Worm (Caenorhabditis elegans): Measurements from ENCODE around the gene Y9C2UA.1.

The Y9C2UA.1 gene

DNA sequence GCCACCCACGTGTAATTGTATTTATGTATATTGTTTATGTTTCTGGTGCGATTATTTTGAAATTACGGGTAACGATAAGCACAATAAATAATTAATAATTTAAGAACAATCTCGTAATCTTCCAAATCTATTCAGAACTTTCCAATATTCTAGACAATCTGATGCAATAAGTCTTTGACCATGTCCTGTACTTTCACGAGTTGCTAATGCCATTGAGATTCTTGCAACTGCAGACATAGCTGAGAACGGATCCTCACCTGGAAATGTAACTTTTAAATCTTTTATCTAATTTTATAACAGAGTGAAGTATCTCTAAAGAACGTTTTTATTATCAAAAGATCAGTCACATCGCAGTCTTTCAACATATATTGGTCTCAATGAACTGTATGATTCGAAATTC lies 23.9 kb downstream of the Y9C2UA.1 start:
- TF ChIP-seq nhr-84 (tag; optimal IDR thresholded peaks at IDR 0.05) (no peak), ets-5 (GFP tag; IDR thresholded peaks at IDR 0.05) (no peak), hlh-17 (GFP tag; optimal IDR thresholded peaks at IDR 0.05; ENCODE audit: borderline replicate concordance) (no peak), sox-4 (tag; optimal IDR thresholded peaks at IDR 0.05) (no peak), nhr-90 (tag; optimal IDR thresholded peaks at IDR 0.05; ENCODE audit: poor library complexity) (no peak), nhr-28 (tag; optimal IDR thresholded peaks at IDR 0.05) (no peak), lin-35 (GFP tag; optimal IDR thresholded peaks at IDR 0.05) (no peak), unc-62 (GFP tag; optimal IDR thresholded peaks at IDR 0.05) (no peak), jun-1 (tag; optimal IDR thresholded peaks at IDR 0.05) (no peak), blmp-1 (tag; optimal IDR thresholded peaks at IDR 0.05) (no peak), fkh-8 (tag; optimal IDR thresholded peaks at IDR 0.05) (no peak), pqm-1 (tag; optimal IDR thresholded peaks at IDR 0.05) (no peak), nhr-19 (GFP tag; conservative IDR thresholded peaks at IDR 0.05) (no peak)

DNA sequence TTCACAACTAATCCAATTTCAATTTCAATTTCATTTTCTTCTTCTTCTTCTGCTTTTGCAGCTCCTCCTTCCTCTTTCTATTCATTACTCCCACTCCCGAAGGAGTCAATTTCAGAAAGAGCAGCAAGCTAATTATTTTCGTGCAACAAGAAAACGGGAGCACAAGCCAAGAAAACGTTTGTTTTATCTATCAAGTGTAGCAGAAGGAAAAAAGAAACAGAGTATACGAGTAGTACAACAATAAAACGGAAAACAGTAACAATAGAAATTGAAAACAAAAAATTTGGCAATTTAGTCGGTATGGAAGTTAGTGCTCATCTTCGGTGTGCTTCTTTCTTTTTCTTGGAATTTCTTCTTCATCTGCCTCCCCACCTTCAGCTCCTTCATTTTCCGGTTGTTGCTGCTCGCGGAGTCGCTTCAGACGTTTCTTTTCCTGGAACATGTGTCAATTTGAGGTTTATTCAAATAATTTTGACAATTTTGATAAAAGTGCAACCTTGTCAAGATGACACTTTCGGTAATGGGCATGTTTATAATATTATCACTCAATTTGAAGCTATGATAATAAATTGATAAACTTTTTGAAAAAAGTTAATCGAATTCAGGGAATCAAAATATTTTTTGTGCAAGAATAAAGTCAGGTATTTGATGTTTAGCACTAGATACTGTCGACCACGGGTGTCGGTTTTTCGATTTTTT lies 26.5 kb downstream of the Y9C2UA.1 start, which contains the start of gene W07A12.8:
TSS of gene W07A12.8 (minus strand) at position 51 of the 699 bp plus-strand sequence.
- TF ChIP-seq zag-1 (tag; optimal IDR thresholded peaks at IDR 0.05): no peak
- TF ChIP-seq alr-1 (tag; optimal IDR thresholded peaks at IDR 0.05; ENCODE audit: borderline replicate concordance): no peak
- TF ChIP-seq aly-2 (tag; optimal IDR thresholded peaks at IDR 0.05): no peak
- no peak for TF ChIP-seq swsn-7 (tag; optimal IDR thresholded peaks at IDR 0.05)
- TF ChIP-seq fkh-4 (tag; optimal IDR thresholded peaks at IDR 0.05; ENCODE audit: borderline replicate concordance): no peak
- TF ChIP-seq nhr-85 (tag): no peak
- no peak for TF ChIP-seq ceh-90 (tag; optimal IDR thresholded peaks at IDR 0.05)
- no peak for TF ChIP-seq mdl-1 (tag; optimal IDR thresholded peaks at IDR 0.05)
- no peak for TF ChIP-seq dsc-1 (tag; optimal IDR thresholded peaks at IDR 0.05)

DNA sequence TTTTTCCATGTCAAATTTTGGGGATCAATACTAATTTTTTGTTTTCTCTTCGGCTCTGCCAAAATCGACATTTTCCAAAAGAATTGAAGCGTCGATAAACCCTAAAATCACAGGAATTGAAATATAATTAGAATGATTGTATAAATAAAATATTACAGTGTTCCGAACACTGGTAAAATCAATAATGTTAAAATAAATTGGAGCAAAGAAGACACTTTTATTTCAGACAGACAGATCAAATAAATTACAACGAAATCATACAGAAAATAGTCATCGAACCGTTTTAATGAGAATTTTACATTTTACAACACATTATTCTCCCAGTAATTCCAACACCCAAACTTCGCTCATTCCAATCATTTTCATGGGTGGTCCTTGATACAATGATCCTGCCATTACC lies 28.3 kb downstream of the Y9C2UA.1 start, which contains the start of gene T23G7.3:
TSS of gene T23G7.3 (minus strand) at position 101 of the 400 bp plus-strand sequence.
- TF ChIP-seq sup-37 (GFP tag; optimal IDR thresholded peaks at IDR 0.05): no peak
- TF ChIP-seq nhr-90 (tag; optimal IDR thresholded peaks at IDR 0.05; ENCODE audit: poor library complexity): no peak
- no peak for TF ChIP-seq nhr-84 (tag; optimal IDR thresholded peaks at IDR 0.05)
- no peak for TF ChIP-seq ceh-82 (tag; optimal IDR thresholded peaks at IDR 0.05)
- no peak for TF ChIP-seq unc-62 (GFP tag; optimal IDR thresholded peaks at IDR 0.05)

DNA sequence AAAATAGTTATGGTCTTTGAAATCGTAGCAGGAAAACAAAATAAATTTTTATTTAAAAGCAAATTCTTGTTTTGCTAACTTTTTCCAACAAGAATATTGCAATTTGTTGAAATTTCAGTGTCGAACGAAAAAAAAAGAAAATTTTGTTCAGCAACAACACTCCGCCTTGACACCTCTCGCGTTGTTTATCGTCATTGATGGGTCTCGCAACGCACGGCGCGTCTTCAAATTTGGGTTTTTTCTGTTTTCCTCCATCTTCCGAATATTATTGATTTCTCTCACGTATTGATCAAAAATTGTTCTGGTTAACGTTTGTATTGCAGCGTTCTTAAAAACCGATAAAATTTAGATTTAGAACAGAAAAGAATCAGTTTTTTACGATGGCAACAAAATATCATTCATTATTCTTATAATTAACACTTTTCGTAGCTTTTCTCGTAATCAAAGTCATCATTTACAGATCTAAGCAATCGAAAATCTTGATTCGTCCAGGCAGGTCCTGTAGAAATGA lies 30.1 kb downstream of the Y9C2UA.1 start, which contains the start of gene dpl-1:
TSS of gene dpl-1 (plus strand) at position 461 of the 511 bp plus-strand sequence.
- TF ChIP-seq efl-3 (GFP tag; optimal IDR thresholded peaks at IDR 0.05): no peak
- no peak for TF ChIP-seq alr-1 (tag; optimal IDR thresholded peaks at IDR 0.05; ENCODE audit: borderline replicate concordance)
- no peak for TF ChIP-seq ces-1 (GFP tag; optimal IDR thresholded peaks at IDR 0.05)
- TF ChIP-seq nhr-19 (GFP tag; conservative IDR thresholded peaks at IDR 0.05): no peak
- peak; percentile 26 for TF ChIP-seq skn-1 (tag; optimal IDR thresholded peaks at IDR 0.05)
- no peak for TF ChIP-seq ceh-63 (GFP tag; optimal IDR thresholded peaks at IDR 0.05)
- TF ChIP-seq rnt-1 (tag; optimal IDR thresholded peaks at IDR 0.05): peak; percentile 5
- TF ChIP-seq lin-39 (tag; optimal IDR thresholded peaks at IDR 0.05): no peak
- no peak for TF ChIP-seq nhr-84 (tag; optimal IDR thresholded peaks at IDR 0.05)
- TF ChIP-seq unc-130 (tag; optimal IDR thresholded peaks at IDR 0.05): peak; percentile 40
- TF ChIP-seq pqm-1 (tag; optimal IDR thresholded peaks at IDR 0.05): no peak
- TF ChIP-seq isw-1 (GFP tag; IDR thresholded peaks at IDR 0.05): no peak
- no peak for TF ChIP-seq sptf-1 (tag; optimal IDR thresholded peaks at IDR 0.05)
- TF ChIP-seq aha-1 (tag; optimal IDR thresholded peaks at IDR 0.05): no peak
- no peak for TF ChIP-seq ama-1 (optimal IDR thresholded peaks at IDR 0.05)
- TF ChIP-seq ztf-4 (tag; optimal IDR thresholded peaks at IDR 0.05): no peak
- TF ChIP-seq lin-15B (tag; optimal IDR thresholded peaks at IDR 0.05): no peak
- TF ChIP-seq sox-4 (tag; optimal IDR thresholded peaks at IDR 0.05): no peak
- no peak for TF ChIP-seq hpl-2 (GFP tag; optimal IDR thresholded peaks at IDR 0.05)
- no peak for TF ChIP-seq unc-30 (tag; optimal IDR thresholded peaks at IDR 0.05)
- no peak for TF ChIP-seq vab-15 (tag; optimal IDR thresholded peaks at IDR 0.05)
- peak in 1 of 6 experiments; percentile 14 for TF ChIP-seq elt-3 (tag; optimal IDR thresholded peaks at IDR 0.05)
- no peak for TF ChIP-seq jun-1 (tag; optimal IDR thresholded peaks at IDR 0.05)
- TF ChIP-seq unc-98 (GFP tag; IDR thresholded peaks at IDR 0.05): no peak
- TF ChIP-seq snu-23 (GFP tag; optimal IDR thresholded peaks at IDR 0.05): peak; percentile 49
- peak; percentile 25 for TF ChIP-seq swsn-7 (tag; optimal IDR thresholded peaks at IDR 0.05)
- TF ChIP-seq nhr-237 (tag; optimal IDR thresholded peaks at IDR 0.05): no peak
- no peak for TF ChIP-seq elt-2 (tag; optimal IDR thresholded peaks at IDR 0.05)
- TF ChIP-seq mep-1 (tag; optimal IDR thresholded peaks at IDR 0.05): peak; percentile 32
- no peak for TF ChIP-seq fkh-8 (tag; optimal IDR thresholded peaks at IDR 0.05)
